Worm (Caenorhabditis elegans): Measurements from ENCODE around the gene acdh-7.

DNA sequence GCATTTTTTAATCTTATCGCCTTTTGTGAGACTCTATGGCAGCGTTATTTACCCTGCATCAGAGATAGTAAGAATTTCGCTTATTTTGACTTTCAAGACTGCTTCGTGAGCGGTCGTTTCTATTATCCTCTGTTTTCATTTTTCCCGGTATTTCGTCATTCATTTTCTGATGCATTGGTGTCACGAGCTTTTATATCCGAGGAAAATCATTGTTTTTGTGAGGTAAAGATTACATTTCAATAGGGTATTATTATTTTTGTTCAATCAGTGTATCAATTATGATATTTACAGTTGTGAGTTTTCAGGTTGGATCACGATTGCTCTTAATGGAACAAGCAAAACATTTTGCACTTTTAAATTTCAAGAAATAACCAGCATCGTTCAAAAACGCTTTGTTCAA is 30.4 kb upstream of the acdh-7 start:
- TF ChIP-seq nhr-28 (tag; optimal IDR thresholded peaks at IDR 0.05) = no peak
- TF ChIP-seq elt-3 (tag; optimal IDR thresholded peaks at IDR 0.05) = no peak
- TF ChIP-seq ztf-11 (tag; optimal IDR thresholded peaks at IDR 0.05) = no peak
- TF ChIP-seq unc-62 (GFP tag; optimal IDR thresholded peaks at IDR 0.05) = no peak
- TF ChIP-seq mep-1 (tag; optimal IDR thresholded peaks at IDR 0.05) = no peak
- no peak for TF ChIP-seq bed-3 (GFP tag; optimal IDR thresholded peaks at IDR 0.05)
- no peak for TF ChIP-seq nhr-12 (tag; optimal IDR thresholded peaks at IDR 0.05)
- no peak for TF ChIP-seq unc-120 (tag; optimal IDR thresholded peaks at IDR 0.05; ENCODE audit: poor library complexity, severe bottlenecking)
- TF ChIP-seq ham-2 (GFP tag; optimal IDR thresholded peaks at IDR 0.05) = no peak
- TF ChIP-seq lsy-2 (tag; optimal IDR thresholded peaks at IDR 0.05) = no peak
- no peak for TF ChIP-seq cnd-1 (tag; optimal IDR thresholded peaks at IDR 0.05)

Measured in whole organism, mixed stage, embryonic.